Worm (Caenorhabditis elegans): Measurements from ENCODE around the gene pudl-1.

pudl-1 gene

ce11 chrIV:2808154-2808553, 24.6 kb upstream of the pudl-1 start (continued):
- TF ChIP-seq mcd-1 (GFP tag; IDR thresholded peaks at IDR 0.05) = peak; percentile 52; the same call in 1 of the 2 replicates
- no peak for TF ChIP-seq lsy-27 (tag; optimal IDR thresholded peaks at IDR 0.05; ENCODE audit: borderline replicate concordance, insufficient read depth)
- peak; percentile 13; the same call in 1 of the 2 replicates for TF ChIP-seq ztf-28 (GFP tag; IDR thresholded peaks at IDR 0.05)
- TF ChIP-seq F49E8.2 (tag; optimal IDR thresholded peaks at IDR 0.05; ENCODE audit: insufficient read depth) = no peak
- TF ChIP-seq B0035.1 (tag; optimal IDR thresholded peaks at IDR 0.05) = no peak
- peak; percentile 26 for TF ChIP-seq mes-4 (tag; optimal IDR thresholded peaks at IDR 0.05)
- TF ChIP-seq nhr-90 (tag; optimal IDR thresholded peaks at IDR 0.05) = peak; percentile 24
- TF ChIP-seq Y53F4B.3 (GFP tag; IDR thresholded peaks at IDR 0.05) = no peak
- TF ChIP-seq lir-1 (GFP tag; conservative IDR thresholded peaks at IDR 0.05) = no peak
- TF ChIP-seq egl-44 (GFP tag; IDR thresholded peaks at IDR 0.05) = peak; percentile 60; the same call in 1 of the 2 replicates
- peak; percentile 62 for TF ChIP-seq D2030.7 (GFP tag; IDR thresholded peaks at IDR 0.05)
- peak; percentile 17 for TF ChIP-seq ztf-18 (tag; optimal IDR thresholded peaks at IDR 0.05)
- TF ChIP-seq F55B11.4 (tag; optimal IDR thresholded peaks at IDR 0.05; ENCODE audit: borderline replicate concordance, insufficient read depth) = no peak
- peak in 1 of 2 experiments; percentile 10 for TF ChIP-seq let-607 (tag; optimal IDR thresholded peaks at IDR 0.05)
- TF ChIP-seq nhr-120 (GFP tag; IDR thresholded peaks at IDR 0.05) = no peak
- peak; percentile 89 for TF ChIP-seq tbp1 (GFP tag; optimal IDR thresholded peaks at IDR 0.05)

ce11 chrIV:2809208-2809607, 23.5 kb upstream of the pudl-1 start, which contains the start of gene Y54G2A.76:
Gene Y54G2A.76 (plus strand): TSS chrIV:2809410.
- TF ChIP-seq ztf-3 (GFP tag; optimal IDR thresholded peaks at IDR 0.05) (no peak), rec-8 (tag; optimal IDR thresholded peaks at IDR 0.05) (no peak), ztf-22 (GFP tag; optimal IDR thresholded peaks at IDR 0.05) (no peak)

ce11 chrIV:2817038-2817437, 15.7 kb upstream of the pudl-1 start:
- no peak for TF ChIP-seq attf-6 (GFP tag; IDR thresholded peaks at IDR 0.05)
- peak; percentile 79 for TF ChIP-seq zfh-2 (GFP tag; conservative IDR thresholded peaks at IDR 0.05)
- TF ChIP-seq atf-7 (tag; optimal IDR thresholded peaks at IDR 0.05) = no peak
- no peak for TF ChIP-seq T26A5.8 (tag; optimal IDR thresholded peaks at IDR 0.05)
- no peak for TF ChIP-seq ceh-91 (GFP tag; IDR thresholded peaks at IDR 0.05)
- TF ChIP-seq chd-7 (tag; optimal IDR thresholded peaks at IDR 0.05) = peak; percentile 12
- no peak for TF ChIP-seq Y56A3A.18 (GFP tag; IDR thresholded peaks at IDR 0.05)
- no peak; the same call in 1 of the 2 replicates for TF ChIP-seq egrh-3 (GFP tag; IDR thresholded peaks at IDR 0.05)
- no peak for TF ChIP-seq ccch-3 (GFP tag; optimal IDR thresholded peaks at IDR 0.05)
- no peak for TF ChIP-seq snpc-4 (GFP tag; optimal IDR thresholded peaks at IDR 0.05)
- peak in 2 of 4 experiments; percentile 65 to 88 for TF ChIP-seq snpc-4 (tag; optimal IDR thresholded peaks at IDR 0.05)
- TF ChIP-seq madf-10 (tag; optimal IDR thresholded peaks at IDR 0.05) = no peak
- no peak for TF ChIP-seq tbp1 (GFP tag; optimal IDR thresholded peaks at IDR 0.05)
- TF ChIP-seq hlh-12 (tag; optimal IDR thresholded peaks at IDR 0.05) = no peak
- no peak for TF ChIP-seq snpc-3.4 (tag; optimal IDR thresholded peaks at IDR 0.05)
- no peak for TF ChIP-seq lin-35 (GFP tag; optimal IDR thresholded peaks at IDR 0.05)

- no peak for TF ChIP-seq rpc-1 (optimal IDR thresholded peaks at IDR 0.05)
- no peak for TF ChIP-seq rpc-1 (tag; optimal IDR thresholded peaks at IDR 0.05)
- no peak for TF ChIP-seq K11D2.4 (GFP tag; IDR thresholded peaks at IDR 0.05)
- no peak for TF ChIP-seq cebp-2 (GFP tag; IDR thresholded peaks at IDR 0.05)
- no peak for TF ChIP-seq rcor-1 (GFP tag; IDR thresholded peaks at IDR 0.05)
- no peak for TF ChIP-seq gei-17 (GFP tag; optimal IDR thresholded peaks at IDR 0.05)
- TF ChIP-seq unc-130 (GFP tag; optimal IDR thresholded peaks at IDR 0.05) = no peak
- no peak for TF ChIP-seq F37B4.10 (GFP tag; IDR thresholded peaks at IDR 0.05)
- TF ChIP-seq ZK185.1 (tag; optimal IDR thresholded peaks at IDR 0.05; ENCODE audit: poor library complexity, severe bottlenecking) = no peak
- no peak for TF ChIP-seq ztf-6 (GFP tag; IDR thresholded peaks at IDR 0.05)
- no peak for TF ChIP-seq let-607 (tag; optimal IDR thresholded peaks at IDR 0.05)
- no peak for TF ChIP-seq sea-2 (GFP tag; IDR thresholded peaks at IDR 0.05)
- TF ChIP-seq hlh-12 (tag; optimal IDR thresholded peaks at IDR 0.05) = no peak
- TF ChIP-seq ceh-27 (GFP tag; optimal IDR thresholded peaks at IDR 0.05) = no peak
- no peak for TF ChIP-seq ccch-3 (GFP tag; optimal IDR thresholded peaks at IDR 0.05)
These were observed 13.1 kb upstream of the pudl-1 start, which contains the start of gene Y54G2A.13 for ce11 chrIV:2819633-2820032. Gene Y54G2A.13 (minus strand): TSS chrIV:2819733.
